Worm (Caenorhabditis elegans) whole organism, L1 larva: ENCODE results near the gene srz-32.

ENCODE experiments used
- C04F5.9 ChIP-seq: sonication (generic microtip); optimal IDR thresholded peaks from 2 replicates; lab custom pipeline; 2016; ENCODE audit warnings: missing genetic modification characterization, missing compliant biosample characterization
- C34B4.2 ChIP-seq: sonication (generic microtip); optimal IDR thresholded peaks from 2 replicates; lab custom pipeline; 2017; ENCODE audit warnings: mild to moderate bottlenecking, missing genetic modification characterization, missing compliant biosample characterization
- aha-1 ChIP-seq: fragments of 150-350 bp; optimal IDR thresholded peaks from 2 replicates; lab custom pipeline; 2014; ENCODE audit warnings: missing biosample characterization, missing genetic modification characterization
- aly-2 ChIP-seq: fragments of 150-350 bp; optimal IDR thresholded peaks from 2 replicates; lab custom pipeline; 2014; ENCODE audit warnings: missing biosample characterization, missing genetic modification characterization
- ama-1 ChIP-seq: fragments of 150-350 bp; optimal IDR thresholded peaks from 2 replicates; lab custom pipeline; 2014
- blmp-1 ChIP-seq: fragments of 150-350 bp; optimal IDR thresholded peaks from 2 replicates; lab custom pipeline; 2014; ENCODE audit warnings: missing biosample characterization, missing genetic modification characterization
- ceh-82 ChIP-seq, 3 experiments: fragments of 150-350 bp in 1 of 3; sonication (generic microtip) in 2 of 3; optimal IDR thresholded peaks; 2 replicates each; lab custom pipeline; 2014 to 2017; ENCODE audit warnings: missing biosample characterization in 3 of 3, missing genetic modification characterization in 3 of 3
- ces-1 ChIP-seq: fragments of 150-350 bp; optimal IDR thresholded peaks from 2 replicates; lab custom pipeline; 2014; ENCODE audit warnings: missing biosample characterization, missing genetic modification reagents, missing genetic modification characterization
- dsc-1 ChIP-seq: sonication (generic microtip); optimal IDR thresholded peaks from 2 replicates; lab custom pipeline; 2016; ENCODE audit warnings: mild to moderate bottlenecking, missing genetic modification characterization, missing compliant biosample characterization
- efl-1 ChIP-seq, 4 experiments: fragments of 150-350 bp; optimal IDR thresholded peaks in 3 of 4; peaks in 1 of 4; 1 replicate in 1 of 4; 2 replicates in 3 of 4; lab custom pipeline; 2014; ENCODE audit warnings: missing biosample characterization in 2 of 4, missing genetic modification characterization in 2 of 4, missing genetic modification reagents in 2 of 4
- efl-3 ChIP-seq: fragments of 200-800 bp; sonication (Bioruptor generic); optimal IDR thresholded peaks from 2 replicates; lab custom pipeline; 2018; ENCODE audit warnings: mild to moderate bottlenecking, missing genetic modification characterization, missing compliant biosample characterization
- elt-2 ChIP-seq: sonication (generic microtip); optimal IDR thresholded peaks from 2 replicates; lab custom pipeline; 2016; ENCODE audit warnings: missing genetic modification characterization, mild to moderate bottlenecking, inconsistent platforms, missing compliant biosample characterization, missing genetic modification reagents
- fkh-4 ChIP-seq: sonication (generic microtip); optimal IDR thresholded peaks from 2 replicates; lab custom pipeline; 2016; ENCODE audit warnings: missing compliant biosample characterization, missing genetic modification characterization, borderline replicate concordance
- fos-1 ChIP-seq: fragments of 150-350 bp; optimal IDR thresholded peaks from 2 replicates; lab custom pipeline; 2014; ENCODE audit warnings: missing biosample characterization, missing genetic modification characterization
- grh-1 ChIP-seq: fragments of 200-800 bp; sonication (Bioruptor generic); IDR thresholded peaks from 2 replicates; pipeline ENCODE4 v1.3.6; 2022; ENCODE audit warnings: missing genetic modification reagents, missing genetic modification characterization, missing compliant biosample characterization
- hlh-17 ChIP-seq: fragments of 200-800 bp; sonication (Bioruptor generic); optimal IDR thresholded peaks from 2 replicates; lab custom pipeline; 2018; ENCODE audit warnings: missing genetic modification characterization, mild to moderate bottlenecking, missing compliant biosample characterization, moderate library complexity, borderline replicate concordance
- hlh-4 ChIP-seq: sonication (generic microtip); optimal IDR thresholded peaks from 2 replicates; lab custom pipeline; 2016; ENCODE audit warnings: mild to moderate bottlenecking, missing genetic modification characterization, missing compliant biosample characterization
- hpl-2 ChIP-seq: fragments of 150-350 bp; optimal IDR thresholded peaks from 2 replicates; lab custom pipeline; 2014; ENCODE audit warnings: missing biosample characterization, missing genetic modification reagents, missing genetic modification characterization
- jun-1 ChIP-seq: fragments of 150-350 bp; optimal IDR thresholded peaks from 2 replicates; lab custom pipeline; 2014; ENCODE audit warnings: missing biosample characterization, missing genetic modification reagents, missing genetic modification characterization
- lin-35 ChIP-seq, 2 experiments: fragments of 150-350 bp; optimal IDR thresholded peaks; 2 replicates each; lab custom pipeline; 2014; ENCODE audit warnings: missing biosample characterization in 2 of 2, missing genetic modification characterization in 2 of 2, missing genetic modification reagents in 2 of 2
- lsy-2 ChIP-seq, 2 experiments: fragments of 150-350 bp; optimal IDR thresholded peaks; 2 replicates each; lab custom pipeline; 2014; ENCODE audit warnings: missing biosample characterization in 2 of 2, missing genetic modification characterization in 2 of 2
- mef-2 ChIP-seq: fragments of 150-350 bp; optimal IDR thresholded peaks from 2 replicates; lab custom pipeline; 2014; ENCODE audit warnings: missing biosample characterization, missing genetic modification characterization
- nhr-11 ChIP-seq: fragments of 150-350 bp; optimal IDR thresholded peaks from 2 replicates; lab custom pipeline; 2014; ENCODE audit warnings: missing biosample characterization, missing genetic modification characterization
- nhr-20 ChIP-seq: sonication (generic microtip); optimal IDR thresholded peaks from 2 replicates; lab custom pipeline; 2016; ENCODE audit warnings: mild to moderate bottlenecking, missing genetic modification characterization, missing compliant biosample characterization
- nhr-237 ChIP-seq: fragments of 150-350 bp; optimal IDR thresholded peaks from 2 replicates; lab custom pipeline; 2014; ENCODE audit warnings: missing biosample characterization, missing genetic modification characterization
- nhr-28 ChIP-seq: fragments of 150-350 bp; optimal IDR thresholded peaks from 2 replicates; lab custom pipeline; 2014; ENCODE audit warnings: missing biosample characterization, missing genetic modification characterization
- nhr-71 ChIP-seq: sonication (generic microtip); optimal IDR thresholded peaks from 2 replicates; lab custom pipeline; 2016; ENCODE audit warnings: mild to moderate bottlenecking, missing genetic modification characterization, moderate library complexity, missing compliant biosample characterization
- nhr-76 ChIP-seq: sonication (generic microtip); optimal IDR thresholded peaks from 2 replicates; lab custom pipeline; 2017; ENCODE audit warnings: missing biosample characterization, missing genetic modification characterization
- nhr-77 ChIP-seq: fragments of 150-350 bp; optimal IDR thresholded peaks from 2 replicates; lab custom pipeline; 2014; ENCODE audit warnings: missing biosample characterization, missing genetic modification characterization
- nhr-90 ChIP-seq: sonication (generic microtip); optimal IDR thresholded peaks from 2 replicates; lab custom pipeline; 2016; ENCODE audit warnings: mild to moderate bottlenecking, missing genetic modification characterization, missing compliant biosample characterization; ENCODE audit not compliant: poor library complexity
- rnt-1 ChIP-seq: sonication (generic microtip); optimal IDR thresholded peaks from 2 replicates; lab custom pipeline; 2016; ENCODE audit warnings: mild to moderate bottlenecking, missing genetic modification characterization, moderate library complexity, missing compliant biosample characterization
- skn-1 ChIP-seq: fragments of 150-350 bp; optimal IDR thresholded peaks from 2 replicates; lab custom pipeline; 2014; ENCODE audit warnings: missing biosample characterization, missing genetic modification characterization
- snpc-4 ChIP-seq: fragments of 150-350 bp; optimal IDR thresholded peaks from 2 replicates; lab custom pipeline; 2014; ENCODE audit warnings: missing biosample characterization, missing genetic modification characterization
- tbx-2 ChIP-seq: sonication (generic microtip); optimal IDR thresholded peaks from 2 replicates; lab custom pipeline; 2016; ENCODE audit warnings: missing genetic modification characterization, missing compliant biosample characterization
- unc-30 ChIP-seq: sonication (generic microtip); optimal IDR thresholded peaks from 2 replicates; lab custom pipeline; 2017; ENCODE audit warnings: missing biosample characterization, missing genetic modification characterization
- unc-86 ChIP-seq: sonication (generic microtip); optimal IDR thresholded peaks from 2 replicates; lab custom pipeline; 2016; ENCODE audit warnings: missing genetic modification characterization, missing compliant biosample characterization
- vab-15 ChIP-seq: sonication (generic microtip); optimal IDR thresholded peaks from 2 replicates; lab custom pipeline; 2017; ENCODE audit warnings: missing genotype, mild to moderate bottlenecking, missing genetic modification characterization, missing compliant biosample characterization
- xbp-1 ChIP-seq: sonication (generic microtip); optimal IDR thresholded peaks from 2 replicates; lab custom pipeline; 2016; ENCODE audit warnings: missing genetic modification characterization, missing compliant biosample characterization
- zag-1 ChIP-seq: fragments of 150-350 bp; optimal IDR thresholded peaks from 2 replicates; lab custom pipeline; 2014; ENCODE audit warnings: missing biosample characterization, missing genetic modification characterization
- ztf-11 ChIP-seq, 2 experiments: sonication (generic microtip); optimal IDR thresholded peaks; 2 replicates each; lab custom pipeline; 2016 to 2017; ENCODE audit warnings: missing genetic modification characterization in 2 of 2, missing biosample characterization in 1 of 2, missing compliant biosample characterization in 1 of 2
- ztf-4 ChIP-seq: fragments of 150-350 bp; optimal IDR thresholded peaks from 2 replicates; lab custom pipeline; 2014; ENCODE audit warnings: missing biosample characterization, missing genetic modification characterization

srz-32 gene

ce11 chrIV:3444614-3445013 lies 8.5 kb downstream of the srz-32 start, which contains the start of gene F58E2.5:
F58E2.5 (plus strand) TSS chrIV:3444914.
- no peak for TF ChIP-seq ztf-11 (tag; optimal IDR thresholded peaks at IDR 0.05; lab: Kevin White, UChicago)
- no peak for TF ChIP-seq nhr-237
- no peak for TF ChIP-seq fos-1
- no peak for TF ChIP-seq zag-1 (tag; lab: Kevin White, UChicago)
- TF ChIP-seq aha-1, result no peak
- no peak for TF ChIP-seq fkh-4 (tag; lab: Kevin White, UChicago)
- TF ChIP-seq efl-3 (GFP tag; lab: Kevin White, UChicago), result no peak
- TF ChIP-seq hpl-2, result no peak
- no peak for TF ChIP-seq C04F5.9 (tag; lab: Kevin White, UChicago)
- no peak for TF ChIP-seq lin-35 (GFP tag; optimal IDR thresholded peaks at IDR 0.05; lab: Kevin White, UChicago)
- TF ChIP-seq efl-1 (optimal IDR thresholded peaks at IDR 0.05; lab: Kevin White, UChicago), result no peak
- no peak for TF ChIP-seq efl-1 (GFP tag; optimal IDR thresholded peaks at IDR 0.05 in 1 of 2; lab: Kevin White, UChicago)
- no peak for TF ChIP-seq nhr-76

DNA sequence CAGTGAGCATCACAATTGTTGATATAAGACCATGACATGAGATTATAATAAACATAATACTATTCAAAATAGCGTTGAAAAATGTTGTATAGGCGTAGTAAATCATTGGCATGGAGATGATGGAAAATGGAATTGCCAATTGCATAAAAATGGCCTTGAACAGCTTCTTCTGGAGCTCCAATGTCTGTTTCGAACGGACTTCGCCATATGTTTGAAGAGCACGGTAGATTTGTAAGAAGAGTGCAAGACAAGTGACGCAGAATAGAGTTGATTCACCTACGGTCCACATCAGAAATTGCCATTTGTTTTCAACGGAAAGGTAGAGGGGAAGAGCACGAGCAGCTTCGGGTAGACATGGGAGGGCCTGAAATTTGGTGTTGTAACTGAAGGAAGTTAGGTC lies 11.2 kb downstream of the srz-32 start:
- TF ChIP-seq elt-2 (tag; lab: Kevin White, UChicago), result no peak
- TF ChIP-seq xbp-1 (tag; lab: Kevin White, UChicago), result no peak
- no peak for TF ChIP-seq efl-3 (GFP tag; lab: Kevin White, UChicago)
- no peak for TF ChIP-seq nhr-71 (tag; lab: Kevin White, UChicago)
- no peak for TF ChIP-seq aly-2 (tag; lab: Kevin White, UChicago)
- no peak for TF ChIP-seq zag-1 (tag; lab: Kevin White, UChicago)
- no peak for TF ChIP-seq nhr-11 (tag; lab: Kevin White, UChicago)
- TF ChIP-seq nhr-20 (tag; lab: Kevin White, UChicago), result no peak
- TF ChIP-seq tbx-2 (tag; lab: Kevin White, UChicago), result no peak
- TF ChIP-seq nhr-28 (tag; lab: Kevin White, UChicago), result no peak
- no peak for TF ChIP-seq lin-35 (GFP tag; optimal IDR thresholded peaks at IDR 0.05; lab: Kevin White, UChicago)
- no peak for TF ChIP-seq lsy-2 (tag; optimal IDR thresholded peaks at IDR 0.05; lab: Kevin White, UChicago)
- TF ChIP-seq ces-1 (GFP tag; lab: Kevin White, UChicago), result no peak
- TF ChIP-seq nhr-237, result no peak
- no peak for TF ChIP-seq ztf-4 (tag; lab: Kevin White, UChicago)
- no peak for TF ChIP-seq jun-1 (tag; lab: Kevin White, UChicago)
- no peak for TF ChIP-seq ztf-11 (tag; optimal IDR thresholded peaks at IDR 0.05; lab: Kevin White, UChicago)
- no peak for TF ChIP-seq snpc-4 (tag; lab: Kevin White, UChicago)
- TF ChIP-seq dsc-1, result no peak
- no peak for TF ChIP-seq nhr-77 (tag; lab: Kevin White, UChicago)

ce11 chrIV:3452516-3452915 lies 16.4 kb downstream of the srz-32 start:
- TF ChIP-seq C34B4.2 (tag; lab: Kevin White, UChicago) (no peak), ceh-82 (tag; optimal IDR thresholded peaks at IDR 0.05; lab: Kevin White, UChicago) (no peak), hpl-2 (no peak), ama-1 (lab: Kevin White, UChicago) (no peak), vab-15 (tag; lab: Kevin White, UChicago) (no peak), rnt-1 (tag; lab: Kevin White, UChicago) (no peak), mef-2 (no peak), fos-1 (no peak), unc-86 (tag; lab: Kevin White, UChicago) (no peak), grh-1 (GFP tag; lab: Robert Waterston, UW) (no peak), snpc-4 (tag; lab: Kevin White, UChicago) (no peak), unc-30 (tag; lab: Kevin White, UChicago) (no peak), elt-2 (tag; lab: Kevin White, UChicago) (no peak), aha-1 (no peak), hlh-4 (tag; lab: Kevin White, UChicago) (no peak), skn-1 (tag; lab: Kevin White, UChicago) (no peak), hlh-17 (no peak), nhr-90 (no peak), blmp-1 (tag; lab: Kevin White, UChicago) (no peak)
- TF ChIP-seq, all 84 proteins: peak for 0
